Fruit fly (Drosophila melanogaster) whole organism, embryonic: Measurements from ENCODE around the gene egh.

Experiments
- Aef1 ChIP-seq: fragments of 200-800 bp; sonication (Bioruptor generic); IDR thresholded peaks from 3 replicates; pipeline ENCODE4 v1.3.6; 2022; ENCODE audit warnings: missing biosample characterization, missing genetic modification characterization
- Antp ChIP-seq: fragments of 200-800 bp; sonication (Bioruptor generic); optimal IDR thresholded peaks from 3 replicates; lab custom pipeline; 2016; ENCODE audit warnings: missing biosample characterization, missing genetic modification characterization
- Awh ChIP-seq: fragments of 200-800 bp; sonication (Bioruptor generic); IDR thresholded peaks from 2 replicates; pipeline ENCODE4, ENCODE4 v1.3.6; 2022; ENCODE audit warnings: missing biosample characterization, missing genetic modification characterization
- B-H2 ChIP-seq: fragments of 200-800 bp; sonication (Bioruptor generic); optimal IDR thresholded peaks from 2 replicates; lab custom pipeline; 2018; ENCODE audit warnings: missing biosample characterization, mild to moderate bottlenecking, missing genetic modification characterization
- BEAF-32 ChIP-seq: fragments of 200-800 bp; sonication (Bioruptor generic); optimal IDR thresholded peaks from 3 replicates; lab custom pipeline; 2017; ENCODE audit warnings: missing biosample characterization, missing genetic modification characterization, mild to moderate bottlenecking, moderate library complexity, missing genetic modification reagents
- Bgb ChIP-seq: fragments of 200-800 bp; sonication (Bioruptor generic); IDR thresholded peaks from 2 replicates; pipeline ENCODE4 v1.3.6; 2022; ENCODE audit warnings: missing biosample characterization, missing genetic modification characterization; ENCODE audit not compliant: partially characterized antibody
- Bteb2 ChIP-seq: fragments of 200-800 bp; sonication (Bioruptor generic); optimal IDR thresholded peaks from 2 replicates; lab custom pipeline; 2016; ENCODE audit warnings: missing biosample characterization, missing genetic modification characterization
- CG12071 ChIP-seq: fragments of 200-800 bp; sonication (Bioruptor generic); optimal IDR thresholded peaks from 3 replicates; lab custom pipeline; 2018; ENCODE audit warnings: missing biosample characterization, mild to moderate bottlenecking, missing genetic modification characterization
- CG14667 ChIP-seq: fragments of 200-800 bp; sonication (Bioruptor generic); IDR thresholded peaks from 2 replicates; pipeline ENCODE4 v1.3.6; 2022; ENCODE audit warnings: missing biosample characterization, missing genetic modification characterization
- CG1529 ChIP-seq: fragments of 200-800 bp; sonication (Bioruptor generic); optimal IDR thresholded peaks from 3 replicates; lab custom pipeline; 2018; ENCODE audit warnings: missing biosample characterization, missing genetic modification characterization
- CG16813 ChIP-seq: fragments of 200-800 bp; sonication (Bioruptor generic); IDR thresholded peaks from 3 replicates; pipeline ENCODE4 v1.3.6; 2022; ENCODE audit warnings: missing biosample characterization, missing genetic modification characterization; ENCODE audit not compliant: partially characterized antibody
- CG18011 ChIP-seq: fragments of 200-800 bp; sonication (Bioruptor generic); optimal IDR thresholded peaks from 2 replicates; lab custom pipeline; 2017; ENCODE audit warnings: missing biosample characterization, missing genetic modification characterization, mild to moderate bottlenecking, moderate library complexity, missing genotype
- CG2202 ChIP-seq: fragments of 200-800 bp; sonication (Bioruptor generic); optimal IDR thresholded peaks from 2 replicates; lab custom pipeline; 2018; ENCODE audit warnings: missing biosample characterization, mild to moderate bottlenecking, missing genetic modification characterization
- CG3163 ChIP-seq: fragments of 200-800 bp; sonication (Bioruptor generic); optimal IDR thresholded peaks from 3 replicates; lab custom pipeline; 2016; ENCODE audit warnings: missing biosample characterization, missing genetic modification characterization
- CG3838 ChIP-seq: fragments of 200-800 bp; sonication (Bioruptor generic); optimal IDR thresholded peaks from 3 replicates; lab custom pipeline; 2016; ENCODE audit warnings: missing biosample characterization, missing genetic modification characterization
- CG4282 ChIP-seq: fragments of 200-800 bp; sonication (Bioruptor generic); optimal IDR thresholded peaks from 2 replicates; lab custom pipeline; 2016; ENCODE audit warnings: missing biosample characterization, missing genetic modification characterization
- CG4424 ChIP-seq: fragments of 200-800 bp; sonication (Bioruptor generic); optimal IDR thresholded peaks from 3 replicates; lab custom pipeline; 2016; ENCODE audit warnings: missing biosample characterization, missing genetic modification characterization
- CG4854 ChIP-seq: fragments of 200-800 bp; sonication (Bioruptor generic); optimal IDR thresholded peaks from 2 replicates; lab custom pipeline; 2016; ENCODE audit warnings: missing biosample characterization, missing genetic modification characterization, inconsistent platforms
- CG5245 ChIP-seq: fragments of 200-800 bp; sonication (Bioruptor generic); optimal IDR thresholded peaks from 3 replicates; lab custom pipeline; 2016; ENCODE audit warnings: missing biosample characterization, missing genetic modification characterization
- CG5953 ChIP-seq: fragments of 200-800 bp; sonication (Bioruptor generic); IDR thresholded peaks from 2 replicates; pipeline ENCODE4 v1.3.6; 2022; ENCODE audit warnings: missing biosample characterization, missing genetic modification characterization
- CG7928 ChIP-seq: fragments of 200-800 bp; sonication (Bioruptor generic); optimal IDR thresholded peaks from 2 replicates; lab custom pipeline; 2017; ENCODE audit warnings: missing biosample characterization, mild to moderate bottlenecking, missing genetic modification characterization
- CG8765 ChIP-seq: fragments of 200-800 bp; sonication (Bioruptor generic); IDR thresholded peaks from 2 replicates; pipeline ENCODE4 v1.3.6; 2022; ENCODE audit warnings: missing biosample characterization, missing genetic modification characterization
- CG9609 ChIP-seq: fragments of 200-800 bp; sonication (Bioruptor generic); optimal IDR thresholded peaks from 3 replicates; lab custom pipeline; 2016; ENCODE audit warnings: missing biosample characterization, missing genetic modification characterization
- CHES-1-like ChIP-seq: fragments of 200-800 bp; sonication (Bioruptor generic); optimal IDR thresholded peaks from 2 replicates; lab custom pipeline; 2016; ENCODE audit warnings: missing biosample characterization, missing genetic modification characterization
- Dip2 ChIP-seq: fragments of 200-800 bp; sonication (Bioruptor generic); IDR thresholded peaks from 2 replicates; pipeline ENCODE4 v1.3.6; 2022; ENCODE audit warnings: missing biosample characterization, missing genetic modification characterization
- Dp ChIP-seq: fragments of 200-800 bp; sonication (Bioruptor generic); optimal IDR thresholded peaks from 2 replicates; lab custom pipeline; 2018; ENCODE audit warnings: missing biosample characterization, mild to moderate bottlenecking, missing genetic modification characterization, moderate library complexity
- ERR ChIP-seq: fragments of 200-800 bp; sonication (Bioruptor generic); optimal IDR thresholded peaks from 2 replicates; lab custom pipeline; 2016; ENCODE audit warnings: missing biosample characterization, missing genetic modification characterization
- Hand ChIP-seq: fragments of 200-800 bp; sonication (Bioruptor generic); optimal IDR thresholded peaks from 2 replicates; lab custom pipeline; 2017; ENCODE audit warnings: mild to moderate bottlenecking, missing biosample characterization, missing genetic modification reagents, missing genetic modification characterization
- Myb ChIP-seq: fragments of 200-800 bp; sonication (Bioruptor generic); optimal IDR thresholded peaks from 2 replicates; lab custom pipeline; 2016; ENCODE audit warnings: missing biosample characterization, missing genetic modification characterization
- Poxn ChIP-seq: fragments of 200-800 bp; sonication (Bioruptor generic); IDR thresholded peaks from 2 replicates; pipeline ENCODE4 v1.3.6; 2022; ENCODE audit warnings: missing biosample characterization, missing genetic modification characterization
- aop ChIP-seq: fragments of 200-800 bp; sonication (Bioruptor generic); IDR thresholded peaks from 2 replicates; pipeline ENCODE4 v1.3.6; 2022; ENCODE audit warnings: missing biosample characterization, missing genetic modification characterization
- ato ChIP-seq: fragments of 200-800 bp; sonication (Bioruptor generic); IDR thresholded peaks from 2 replicates; pipeline ENCODE4 v1.3.6; 2022; ENCODE audit warnings: missing biosample characterization, missing genetic modification characterization; ENCODE audit not compliant: partially characterized antibody
- bbx ChIP-seq: fragments of 200-800 bp; sonication (Bioruptor generic); IDR thresholded peaks from 2 replicates; pipeline ENCODE4 v1.3.6; 2022; ENCODE audit warnings: missing biosample characterization, missing genetic modification characterization; ENCODE audit not compliant: partially characterized antibody
- bowl ChIP-seq: fragments of 200-800 bp; sonication (Bioruptor generic); IDR thresholded peaks from 2 replicates; pipeline ENCODE4 v1.3.6; 2022; ENCODE audit warnings: missing biosample characterization, missing genetic modification characterization
- chn ChIP-seq: fragments of 200-800 bp; sonication (Bioruptor generic); optimal IDR thresholded peaks from 2 replicates; lab custom pipeline; 2016; ENCODE audit warnings: missing biosample characterization, missing genetic modification characterization
- corto ChIP-seq: fragments of 200-800 bp; sonication (Bioruptor generic); optimal IDR thresholded peaks from 2 replicates; lab custom pipeline; 2016; ENCODE audit warnings: missing biosample characterization, mild to moderate bottlenecking, missing genetic modification characterization, moderate library complexity
- crc ChIP-seq: fragments of 200-800 bp; sonication (Bioruptor generic); optimal IDR thresholded peaks from 2 replicates; lab custom pipeline; 2016; ENCODE audit warnings: missing biosample characterization, missing genetic modification characterization
- crp ChIP-seq, 2 experiments: fragments of 200-800 bp; sonication (Bioruptor generic); optimal IDR thresholded peaks; 2 replicates in 1 of 2; 3 replicates in 1 of 2; lab custom pipeline; 2017; ENCODE audit warnings: missing biosample characterization in 2 of 2, missing genetic modification characterization in 2 of 2, mild to moderate bottlenecking in 1 of 2, moderate library complexity in 1 of 2
- cwo ChIP-seq: fragments of 200-800 bp; sonication (Bioruptor generic); optimal IDR thresholded peaks from 3 replicates; lab custom pipeline; 2017; ENCODE audit warnings: missing biosample characterization, missing genetic modification characterization, mild to moderate bottlenecking, moderate library complexity, missing genetic modification reagents
- dpn ChIP-seq, 2 experiments: fragments of 200-800 bp; sonication (Bioruptor generic); optimal IDR thresholded peaks; 3 replicates each; lab custom pipeline; 2016; ENCODE audit warnings: missing biosample characterization in 2 of 2, missing genetic modification characterization in 2 of 2
- oc ChIP-seq: fragments of 200-800 bp; sonication (Bioruptor generic); optimal IDR thresholded peaks from 2 replicates; lab custom pipeline; 2018; ENCODE audit warnings: missing biosample characterization, mild to moderate bottlenecking, missing genetic modification characterization, moderate library complexity
- pan ChIP-seq, 4 experiments: fragments of >200 bp in 3 of 4; fragments of 200-800 bp in 1 of 4; sonication (Bioruptor generic) in 1 of 4; optimal IDR thresholded peaks in 3 of 4; IDR thresholded peaks in 1 of 4; 2 replicates each; pipeline versions ENCODE4 v1.3.6 to Lab custom; 2017 to 2022; ENCODE audit warnings: missing biosample characterization in 2 of 4, missing genetic modification characterization in 2 of 4, mixed read lengths in 1 of 4
- pho ChIP-seq: fragments of 200-800 bp; sonication (Bioruptor generic); optimal IDR thresholded peaks from 2 replicates; lab custom pipeline; 2016; ENCODE audit warnings: missing biosample characterization, missing genetic modification characterization
- salm ChIP-seq: fragments of 200-800 bp; sonication (Bioruptor generic); optimal IDR thresholded peaks from 2 replicates; lab custom pipeline; 2018; ENCODE audit warnings: missing biosample characterization, mild to moderate bottlenecking, missing genetic modification characterization
- sima ChIP-seq: fragments of 200-800 bp; sonication (Bioruptor generic); optimal IDR thresholded peaks from 2 replicates; lab custom pipeline; 2016; ENCODE audit warnings: missing biosample characterization, missing genetic modification characterization
- slp2 ChIP-seq: fragments of 200-800 bp; sonication (Bioruptor generic); optimal IDR thresholded peaks from 2 replicates; lab custom pipeline; 2016; ENCODE audit warnings: missing biosample characterization, missing genetic modification characterization
- tgo ChIP-seq: fragments of 200-800 bp; sonication (Bioruptor generic); IDR thresholded peaks from 3 replicates; pipeline ENCODE4 v1.3.6; 2022; ENCODE audit warnings: missing biosample characterization, missing genetic modification characterization
- unc-4 ChIP-seq: fragments of 200-800 bp; sonication (Bioruptor generic); IDR thresholded peaks from 2 replicates; pipeline ENCODE4 v1.3.6; 2022; ENCODE audit warnings: missing biosample characterization, missing genetic modification characterization; ENCODE audit not compliant: partially characterized antibody
- vnd ChIP-seq: fragments of 200-800 bp; sonication (Bioruptor generic); IDR thresholded peaks from 3 replicates; pipeline ENCODE4 v1.3.6; 2022; ENCODE audit warnings: missing biosample characterization, missing genetic modification characterization; ENCODE audit not compliant: partially characterized antibody
- z ChIP-seq: fragments of 200-800 bp; sonication (Bioruptor generic); IDR thresholded peaks from 3 replicates; pipeline ENCODE4 v1.3.6; 2022; ENCODE audit warnings: missing biosample characterization, missing genetic modification characterization
- zen2 ChIP-seq: fragments of 200-800 bp; sonication (Bioruptor generic); IDR thresholded peaks from 3 replicates; pipeline ENCODE4 v1.3.6; 2022; ENCODE audit warnings: missing biosample characterization, missing genetic modification characterization; ENCODE audit not compliant: partially characterized antibody

The egh gene

dm6 chrX:2593753-2594096, 5.4 kb downstream of the egh start (continued):
- peak in 1 of 2 experiments; percentile 39 for TF ChIP-seq crp (GFP tag; optimal IDR thresholded peaks at IDR 0.05; lab: Kevin White, UChicago)
- TF ChIP-seq B-H2 (GFP tag; lab: Kevin White, UChicago) = peak; percentile 35
- peak; percentile 90 for TF ChIP-seq CG8765 (GFP tag; lab: Robert Waterston, UW)
- TF ChIP-seq Bgb (GFP tag; lab: Robert Waterston, UW) = no peak
- TF ChIP-seq CG4282 = peak; percentile 55
- TF ChIP-seq salm (tag; lab: Kevin White, UChicago) = peak; percentile 65
- TF ChIP-seq aop (GFP tag; lab: Robert Waterston, UW) = peak; percentile 60; the same call in 1 of the 2 replicates
- TF ChIP-seq ato (GFP tag; lab: Robert Waterston, UW) = no peak
- TF ChIP-seq Aef1 (GFP tag; lab: Robert Waterston, UW) = peak; percentile 95
- TF ChIP-seq bbx (GFP tag; lab: Robert Waterston, UW) = no peak
- TF ChIP-seq corto (GFP tag; lab: Kevin White, UChicago) = peak; percentile 90
- TF ChIP-seq CG18011 = peak; percentile 71
- TF ChIP-seq oc = no peak
- TF ChIP-seq CG1529 (GFP tag; lab: Kevin White, UChicago) = peak; percentile 58
- TF ChIP-seq BEAF-32 = no peak
- TF ChIP-seq CG4854 (GFP tag; lab: Kevin White, UChicago) = peak; percentile 89
- TF ChIP-seq Poxn (GFP tag; lab: Robert Waterston, UW) = peak; percentile 88
- peak; percentile 94 for TF ChIP-seq tgo (GFP tag; lab: Robert Waterston, UW)
- TF ChIP-seq ERR (GFP tag; lab: Kevin White, UChicago) = peak; percentile 93
- TF ChIP-seq CG12071 = peak; percentile 96
- TF ChIP-seq chn (GFP tag; lab: Kevin White, UChicago) = peak; percentile 79
- peak; percentile 92 for TF ChIP-seq CG5245
- peak; percentile 92 for TF ChIP-seq Awh (GFP tag; lab: Robert Waterston, UW)
- TF ChIP-seq CG16813 (GFP tag; lab: Robert Waterston, UW) = no peak
- no peak for TF ChIP-seq unc-4
- peak; percentile 80 for TF ChIP-seq crc
- TF ChIP-seq Dp (GFP tag; lab: Kevin White, UChicago) = no peak
- peak; percentile 52; the same call in 1 of the 3 replicates for TF ChIP-seq z (GFP tag; lab: Robert Waterston, UW)
- peak; percentile 94 for TF ChIP-seq CHES-1-like (GFP tag; lab: Kevin White, UChicago)
- peak; percentile 94 for TF ChIP-seq cwo (GFP tag; lab: Kevin White, UChicago)
- TF ChIP-seq CG3163 = peak; percentile 78
- peak; percentile 85 for TF ChIP-seq slp2 (GFP tag; lab: Kevin White, UChicago)
- peak; percentile 38 for TF ChIP-seq sima

DNA sequence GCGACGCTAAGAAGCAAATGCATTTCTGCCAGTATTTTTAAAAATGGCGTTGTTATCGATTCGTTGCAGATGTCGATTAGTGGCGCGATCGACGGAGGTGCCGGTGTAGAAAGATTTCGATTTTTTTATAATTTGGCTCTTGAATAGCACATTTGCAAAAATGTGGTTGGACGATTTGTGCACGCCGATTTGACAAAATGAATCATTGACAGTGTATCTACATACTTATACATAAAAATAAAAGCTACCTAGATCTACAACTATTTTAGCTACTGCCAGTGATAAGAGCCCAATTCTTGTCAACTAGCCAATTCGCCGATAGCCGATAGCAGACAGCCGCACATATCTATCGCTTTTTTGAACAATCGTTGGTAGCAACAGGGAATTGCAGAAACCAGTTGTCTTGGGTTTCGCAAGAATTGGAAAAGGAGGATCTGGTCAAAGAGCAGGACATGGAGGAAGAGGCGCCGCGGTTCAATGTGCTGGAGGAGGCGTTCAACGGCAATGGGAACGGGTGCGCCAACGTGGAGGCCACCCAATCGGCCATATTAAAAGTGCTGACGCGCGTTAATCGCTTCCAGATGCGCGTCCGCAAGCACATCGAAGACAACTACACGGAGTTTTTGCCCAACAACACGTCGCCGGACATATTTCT, 15.7 kb downstream of the egh start, which contains the start of the genes Klp3A and Zw10:
Gene Klp3A (minus strand): TSS at position 202 of the 655 bp plus-strand sequence.
Gene Zw10 (plus strand): TSS at position 347 of the 655 bp plus-strand sequence.
- no peak for TF ChIP-seq CG14667 (GFP tag; lab: Robert Waterston, UW)
- TF ChIP-seq CG5953 (GFP tag; lab: Robert Waterston, UW) = no peak
- TF ChIP-seq CG9609 (GFP tag; lab: Kevin White, UChicago) = no peak
- no peak for TF ChIP-seq Hand (GFP tag; lab: Kevin White, UChicago)
- TF ChIP-seq CG4424 = no peak
- TF ChIP-seq vnd (GFP tag; lab: Robert Waterston, UW) = peak; percentile 63
- no peak for TF ChIP-seq CG2202
- no peak for TF ChIP-seq pan (optimal IDR thresholded peaks at IDR 0.05; lab: Kevin White, UChicago)
- TF ChIP-seq pan (GFP tag; optimal IDR thresholded peaks at IDR 0.05 in 1 of 2, IDR thresholded peaks at IDR 0.05 in 1 of 2) = no peak
- no peak for TF ChIP-seq Dip2 (GFP tag; lab: Robert Waterston, UW)
- peak; percentile 5; the same call in 1 of the 3 replicates for TF ChIP-seq zen2 (GFP tag; lab: Robert Waterston, UW)
- no peak for TF ChIP-seq CG7928 (GFP tag; lab: Kevin White, UChicago)
- peak; percentile 78 for TF ChIP-seq Myb
- TF ChIP-seq pho (GFP tag; lab: Kevin White, UChicago) = peak; percentile 43
- no peak for TF ChIP-seq bowl (GFP tag; lab: Robert Waterston, UW)
- TF ChIP-seq Antp (GFP tag; lab: Kevin White, UChicago) = peak; percentile 1
- no peak for TF ChIP-seq Bteb2 (GFP tag; lab: Kevin White, UChicago)
- no peak for TF ChIP-seq CG3838 (GFP tag; lab: Kevin White, UChicago)
- no peak for TF ChIP-seq dpn (GFP tag; optimal IDR thresholded peaks at IDR 0.05; lab: Kevin White, UChicago)
